Worm (Caenorhabditis elegans) whole organism, L1 larva: ENCODE results near the gene ifb-1.

Source experiments
- aly-2 ChIP-seq: fragments of 150-350 bp; optimal IDR thresholded peaks from 2 replicates; lab custom pipeline; 2014; ENCODE audit warnings: missing biosample characterization, missing genetic modification characterization
- blmp-1 ChIP-seq: fragments of 150-350 bp; optimal IDR thresholded peaks from 2 replicates; lab custom pipeline; 2014; ENCODE audit warnings: missing biosample characterization, missing genetic modification characterization
- ces-1 ChIP-seq: fragments of 150-350 bp; optimal IDR thresholded peaks from 2 replicates; lab custom pipeline; 2014; ENCODE audit warnings: missing biosample characterization, missing genetic modification reagents, missing genetic modification characterization
- ets-5 ChIP-seq: fragments of 200-800 bp; sonication (Bioruptor generic); IDR thresholded peaks from 2 replicates; pipeline ENCODE4 v1.3.6; 2022; ENCODE audit warnings: missing genetic modification characterization, missing compliant biosample characterization
- irx-1 ChIP-seq: sonication (generic microtip); optimal IDR thresholded peaks from 2 replicates; lab custom pipeline; 2016; ENCODE audit warnings: missing genetic modification characterization, missing compliant biosample characterization
- nhr-85 ChIP-seq: sonication (generic microtip); peaks from one replicate; lab custom pipeline; 2016; ENCODE audit warnings: missing genetic modification characterization, inconsistent platforms, missing compliant biosample characterization
- pqm-1 ChIP-seq: sonication (generic microtip); optimal IDR thresholded peaks from 3 replicates; lab custom pipeline; 2017; ENCODE audit warnings: missing biosample characterization, missing genetic modification characterization
- skn-1 ChIP-seq: fragments of 150-350 bp; optimal IDR thresholded peaks from 2 replicates; lab custom pipeline; 2014; ENCODE audit warnings: missing biosample characterization, missing genetic modification characterization
- sptf-1 ChIP-seq: fragments of 150-350 bp; optimal IDR thresholded peaks from 2 replicates; lab custom pipeline; 2014; ENCODE audit warnings: missing biosample characterization, missing genetic modification characterization
- zag-1 ChIP-seq: fragments of 150-350 bp; optimal IDR thresholded peaks from 2 replicates; lab custom pipeline; 2014; ENCODE audit warnings: missing biosample characterization, missing genetic modification characterization
- zip-4 ChIP-seq: fragments of 200-800 bp; sonication (Bioruptor generic); optimal IDR thresholded peaks from 2 replicates; lab custom pipeline; 2018; ENCODE audit warnings: mild to moderate bottlenecking, missing genetic modification characterization, moderate library complexity, missing compliant biosample characterization

- no peak for TF ChIP-seq zip-4 (GFP tag; lab: Kevin White, UChicago)
- no peak for TF ChIP-seq pqm-1 (tag; lab: Kevin White, UChicago)
- no peak for TF ChIP-seq ces-1
- no peak for TF ChIP-seq aly-2 (tag; lab: Kevin White, UChicago)
- TF ChIP-seq sptf-1 (tag; lab: Kevin White, UChicago), result no peak
- TF ChIP-seq blmp-1 (tag; lab: Kevin White, UChicago), result no peak
- TF ChIP-seq skn-1 (tag; lab: Kevin White, UChicago), result no peak
- no peak for TF ChIP-seq zag-1 (tag; lab: Kevin White, UChicago)
- no peak for TF ChIP-seq ets-5 (GFP tag; lab: Robert Waterston, UW)
- TF ChIP-seq irx-1 (tag; lab: Kevin White, UChicago), result no peak
- no peak for TF ChIP-seq nhr-85 (tag; lab: Kevin White, UChicago)
Measured at ce11 chrII:5794195-5794594, 28.8 kb downstream of the ifb-1 start, which contains the start of gene acdh-8.
